Fruit fly (Drosophila melanogaster) whole organism, adult: Measurements from ENCODE around the gene Plc21C.

Source experiments
- CG11617 ChIP-seq: fragments of 200-800 bp; sonication (Bioruptor generic); optimal IDR thresholded peaks from 2 replicates; lab custom pipeline; 2017; ENCODE audit warnings: mild to moderate bottlenecking, missing biosample characterization, missing genetic modification reagents, missing genetic modification characterization
- CG12768 ChIP-seq: fragments of 200-800 bp; sonication (Bioruptor generic); optimal IDR thresholded peaks from 2 replicates; lab custom pipeline; 2017; ENCODE audit warnings: missing biosample characterization, missing genetic modification characterization, mild to moderate bottlenecking, moderate library complexity, missing genetic modification reagents
- CG14711 ChIP-seq: fragments of 200-800 bp; sonication (Bioruptor generic); optimal IDR thresholded peaks from 2 replicates; lab custom pipeline; 2018; ENCODE audit warnings: missing biosample characterization, mild to moderate bottlenecking, missing genetic modification characterization, moderate library complexity
- CG1620 ChIP-seq: fragments of 200-800 bp; sonication (Bioruptor generic); optimal IDR thresholded peaks from 2 replicates; lab custom pipeline; 2016; ENCODE audit warnings: missing biosample characterization, missing genetic modification characterization
- CG33017 ChIP-seq: fragments of 200-800 bp; sonication (Bioruptor generic); optimal IDR thresholded peaks from 2 replicates; lab custom pipeline; 2018; ENCODE audit warnings: missing biosample characterization, mild to moderate bottlenecking, missing genetic modification characterization, moderate library complexity
- CG5204 ChIP-seq: fragments of 200-800 bp; sonication (Bioruptor generic); optimal IDR thresholded peaks from 2 replicates; lab custom pipeline; 2016; ENCODE audit warnings: missing biosample characterization, missing genetic modification characterization
- CG7045 ChIP-seq: fragments of 200-800 bp; sonication (Bioruptor generic); optimal IDR thresholded peaks from 2 replicates; lab custom pipeline; 2017; ENCODE audit warnings: missing biosample characterization, mild to moderate bottlenecking, missing genetic modification characterization
- CG7101 ChIP-seq: fragments of 200-800 bp; sonication (Bioruptor generic); optimal IDR thresholded peaks from 2 replicates; lab custom pipeline; 2018; ENCODE audit warnings: missing biosample characterization, mild to moderate bottlenecking, missing genetic modification characterization, moderate library complexity
- Clk ChIP-seq: fragments of 200-800 bp; sonication (Bioruptor generic); optimal IDR thresholded peaks from 2 replicates; lab custom pipeline; 2017; ENCODE audit warnings: missing biosample characterization, missing genetic modification characterization
- Crg-1 ChIP-seq: fragments of 200-800 bp; sonication (Bioruptor generic); optimal IDR thresholded peaks from 2 replicates; lab custom pipeline; 2016; ENCODE audit warnings: missing biosample characterization, missing genetic modification characterization
- Hr96 ChIP-seq: fragments of 200-800 bp; sonication (Bioruptor generic); optimal IDR thresholded peaks from 2 replicates; lab custom pipeline; 2016; ENCODE audit warnings: missing biosample characterization, missing genetic modification characterization
- Mnt ChIP-seq: fragments of 200-800 bp; sonication (Bioruptor generic); optimal IDR thresholded peaks from 2 replicates; lab custom pipeline; 2016; ENCODE audit warnings: missing biosample characterization, mild to moderate bottlenecking, missing genetic modification characterization
- bab1 ChIP-seq: fragments of 200-800 bp; sonication (Bioruptor generic); optimal IDR thresholded peaks from 3 replicates; lab custom pipeline; 2019; ENCODE audit warnings: missing biosample characterization, mild to moderate bottlenecking, missing genetic modification characterization, moderate library complexity
- cic ChIP-seq: fragments of 200-800 bp; sonication (Bioruptor generic); optimal IDR thresholded peaks from 2 replicates; lab custom pipeline; 2017; ENCODE audit warnings: missing biosample characterization, mild to moderate bottlenecking, missing genetic modification characterization, moderate library complexity
- cnc ChIP-seq, 2 experiments: fragments of >200 bp; optimal IDR thresholded peaks; 2 replicates each; lab custom pipeline; 2017
- kay ChIP-seq: fragments of 200-800 bp; sonication (Bioruptor generic); peaks from one replicate; lab custom pipeline; 2016; ENCODE audit warnings: missing biosample characterization, missing genetic modification characterization, borderline replicate concordance
- ovo ChIP-seq: fragments of 200-800 bp; sonication (Bioruptor generic); optimal IDR thresholded peaks from 2 replicates; lab custom pipeline; 2016; ENCODE audit warnings: missing biosample characterization, missing genetic modification characterization
- tj ChIP-seq: fragments of 200-800 bp; sonication (Bioruptor generic); optimal IDR thresholded peaks from 3 replicates; lab custom pipeline; 2017; ENCODE audit warnings: missing biosample characterization, mild to moderate bottlenecking, missing genetic modification characterization, moderate library complexity
- toe ChIP-seq: fragments of 200-800 bp; sonication (Bioruptor generic); optimal IDR thresholded peaks from 2 replicates; lab custom pipeline; 2016; ENCODE audit warnings: missing biosample characterization, missing genetic modification characterization

Gene Plc21C

DNA sequence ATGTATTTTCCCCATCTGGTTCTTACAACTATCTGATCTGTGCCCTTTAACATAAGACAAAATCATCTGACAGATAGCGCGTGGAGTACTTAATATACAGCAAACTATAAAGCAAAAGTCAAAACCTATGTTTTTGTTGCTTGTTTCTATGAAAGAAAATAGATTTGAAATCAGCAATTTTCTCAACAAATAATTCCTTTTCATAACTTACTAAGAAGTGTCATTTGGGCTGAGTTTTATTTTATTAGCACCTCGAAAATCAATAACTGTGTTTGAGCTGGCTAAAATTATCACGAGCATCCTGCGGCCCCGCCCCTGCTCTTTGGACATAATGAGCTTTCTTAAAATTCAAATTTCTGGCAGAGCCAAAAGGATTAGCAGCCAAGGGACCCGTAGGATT is 26.5 kb downstream of the Plc21C start, which contains the start of gene CG31921:
TSS of gene CG31921 (minus strand) at position 101 of the 400 bp plus-strand sequence.
- no peak for TF ChIP-seq kay
- TF ChIP-seq CG14711 (tag; lab: Kevin White, UChicago), result no peak
- no peak for TF ChIP-seq cnc (optimal IDR thresholded peaks at IDR 0.05; lab: Kevin White, UChicago)
- TF ChIP-seq CG7045, result no peak
- TF ChIP-seq CG1620, result no peak
- no peak for TF ChIP-seq tj (GFP tag; lab: Kevin White, UChicago)

DNA sequence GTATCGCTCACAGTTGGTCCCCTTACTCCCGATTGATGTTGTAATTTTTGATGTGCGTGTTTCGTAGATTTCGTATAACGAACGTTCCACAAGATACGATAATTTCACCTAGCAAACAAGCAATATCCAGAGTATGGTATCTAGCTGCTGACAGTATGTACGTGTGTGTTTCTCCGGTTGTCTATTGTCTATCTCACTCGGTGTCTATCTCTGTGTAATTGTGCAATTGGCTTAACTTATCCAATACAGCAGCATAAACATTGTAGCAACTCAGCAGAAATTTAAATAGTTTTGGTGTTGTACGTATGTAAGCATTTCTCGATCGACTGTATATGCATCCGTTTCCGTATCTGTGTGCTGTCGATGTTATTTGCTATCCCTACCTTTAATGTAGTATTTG is 41.0 kb downstream of the Plc21C start:
- TF ChIP-seq Hr96 (GFP tag; lab: Kevin White, UChicago) (no peak), CG7101 (tag; lab: Kevin White, UChicago) (no peak), CG14711 (tag; lab: Kevin White, UChicago) (no peak), CG11617 (no peak), CG12768 (GFP tag; lab: Kevin White, UChicago) (no peak), Mnt (GFP tag; lab: Kevin White, UChicago) (no peak), Crg-1 (no peak), toe (GFP tag; lab: Kevin White, UChicago) (no peak), cic (GFP tag; lab: Kevin White, UChicago) (no peak), tj (GFP tag; lab: Kevin White, UChicago) (no peak), CG5204 (no peak), ovo (GFP tag; lab: Kevin White, UChicago) (no peak), CG1620 (no peak), kay (no peak), bab1 (GFP tag; lab: Kevin White, UChicago) (no peak), CG7045 (no peak), Clk (GFP tag; lab: Kevin White, UChicago) (no peak), CG33017 (tag; lab: Kevin White, UChicago) (no peak)

DNA sequence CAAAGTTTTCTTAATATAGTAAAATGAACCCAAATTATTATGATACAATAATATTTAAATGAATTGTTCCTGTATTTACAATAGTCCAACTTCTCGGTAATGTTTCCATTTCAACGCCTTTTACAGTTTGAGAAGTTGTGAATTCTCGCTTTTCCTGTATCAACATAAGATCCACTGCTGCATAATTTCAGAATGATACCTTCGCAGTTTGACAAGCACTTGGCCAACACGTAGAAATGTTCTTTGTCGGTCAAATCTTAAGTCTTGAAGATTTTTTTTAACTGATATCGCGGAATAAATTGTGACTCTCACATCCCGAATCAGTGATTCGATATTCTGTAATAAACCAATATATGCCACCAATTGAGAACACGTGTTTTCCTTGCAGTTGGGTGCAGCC is 41.9 kb downstream of the Plc21C start:
- TF ChIP-seq kay (peak; percentile 50), cic (GFP tag; lab: Kevin White, UChicago) (no peak)

DNA sequence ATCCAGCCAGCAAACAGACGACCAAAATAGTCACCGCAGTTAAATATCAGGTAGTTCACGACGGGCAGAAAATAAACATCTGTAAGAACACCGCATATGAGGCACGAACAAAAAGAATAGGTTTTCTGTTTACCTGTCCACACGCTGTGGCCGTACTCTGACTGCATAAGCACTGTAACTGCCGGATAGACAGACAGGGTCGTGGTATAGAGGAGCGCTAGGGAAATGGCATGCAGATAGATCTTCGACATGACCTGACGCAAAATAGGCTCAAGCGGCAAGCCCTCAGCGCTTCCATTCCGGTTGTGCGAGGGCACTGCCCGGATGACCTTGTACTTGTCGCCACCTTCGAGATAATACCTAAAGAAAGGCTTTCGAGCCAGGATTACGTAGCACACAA is 50.5 kb downstream of the Plc21C start:
- TF ChIP-seq cic (GFP tag; lab: Kevin White, UChicago) (no peak), CG33017 (tag; lab: Kevin White, UChicago) (no peak), CG12768 (GFP tag; lab: Kevin White, UChicago) (no peak), Clk (GFP tag; lab: Kevin White, UChicago) (no peak), Crg-1 (no peak)

DNA sequence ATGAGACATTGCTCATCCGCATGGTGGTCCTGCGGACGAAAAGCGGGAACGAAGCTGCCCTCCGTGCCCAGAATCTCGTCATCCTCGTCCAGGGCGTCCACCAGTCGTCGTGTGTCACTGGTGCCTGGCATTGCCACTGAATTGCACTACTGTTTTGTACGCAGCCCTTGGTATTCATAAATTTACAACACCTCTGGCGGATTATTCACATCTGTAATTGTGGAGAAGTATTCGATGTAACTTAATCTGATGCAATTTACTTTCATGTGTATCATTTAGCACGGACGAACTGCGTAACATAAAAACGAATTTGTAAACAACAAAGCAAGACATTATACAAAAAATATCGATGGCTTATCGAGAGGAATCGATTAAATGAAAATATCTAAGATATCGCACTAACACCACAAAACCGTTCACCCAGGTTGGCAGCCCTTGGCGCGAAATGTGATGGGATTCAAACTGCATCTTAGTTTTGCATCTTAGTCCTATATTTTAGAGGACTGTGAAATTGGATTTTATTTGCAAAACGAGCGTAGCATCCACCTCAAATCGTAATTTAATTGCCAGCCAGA is 51.9 kb downstream of the Plc21C start, which contains the start of gene Ent1:
TSS of gene Ent1 (minus strand) at position 319 of the 575 bp plus-strand sequence.
- peak; percentile 62 for TF ChIP-seq bab1 (GFP tag; lab: Kevin White, UChicago)
- TF ChIP-seq Mnt (GFP tag; lab: Kevin White, UChicago), result peak; percentile 14
- peak; percentile 8 for TF ChIP-seq kay
- no peak for TF ChIP-seq CG5204
- TF ChIP-seq CG7101 (tag; lab: Kevin White, UChicago), result no peak
- no peak for TF ChIP-seq CG1620
- no peak for TF ChIP-seq cnc (optimal IDR thresholded peaks at IDR 0.05; lab: Kevin White, UChicago)
- TF ChIP-seq CG12768 (GFP tag; lab: Kevin White, UChicago), result no peak
- TF ChIP-seq toe (GFP tag; lab: Kevin White, UChicago), result no peak
- TF ChIP-seq CG33017 (tag; lab: Kevin White, UChicago), result no peak

DNA sequence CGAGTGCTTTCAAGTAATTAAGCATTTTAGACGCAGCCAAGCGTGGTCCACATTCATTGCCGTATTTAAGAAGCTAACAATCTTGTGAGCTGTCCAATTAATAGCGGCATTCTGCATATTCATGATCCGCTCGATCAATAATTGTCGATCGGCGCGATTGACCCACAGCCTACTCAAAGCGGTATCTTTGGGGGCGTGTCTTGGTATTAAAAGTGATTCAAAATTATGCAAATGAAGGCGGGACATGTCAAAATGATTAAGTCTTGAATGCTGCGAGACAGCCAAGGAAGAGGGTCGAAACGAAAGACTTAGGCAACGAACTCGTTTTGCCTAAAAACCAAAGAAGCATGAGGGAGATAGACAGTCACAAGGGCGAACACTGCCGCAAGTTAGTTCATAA is 61.1 kb downstream of the Plc21C start:
- TF ChIP-seq Hr96 (GFP tag; lab: Kevin White, UChicago) (no peak), CG5204 (no peak), kay (no peak)

DNA sequence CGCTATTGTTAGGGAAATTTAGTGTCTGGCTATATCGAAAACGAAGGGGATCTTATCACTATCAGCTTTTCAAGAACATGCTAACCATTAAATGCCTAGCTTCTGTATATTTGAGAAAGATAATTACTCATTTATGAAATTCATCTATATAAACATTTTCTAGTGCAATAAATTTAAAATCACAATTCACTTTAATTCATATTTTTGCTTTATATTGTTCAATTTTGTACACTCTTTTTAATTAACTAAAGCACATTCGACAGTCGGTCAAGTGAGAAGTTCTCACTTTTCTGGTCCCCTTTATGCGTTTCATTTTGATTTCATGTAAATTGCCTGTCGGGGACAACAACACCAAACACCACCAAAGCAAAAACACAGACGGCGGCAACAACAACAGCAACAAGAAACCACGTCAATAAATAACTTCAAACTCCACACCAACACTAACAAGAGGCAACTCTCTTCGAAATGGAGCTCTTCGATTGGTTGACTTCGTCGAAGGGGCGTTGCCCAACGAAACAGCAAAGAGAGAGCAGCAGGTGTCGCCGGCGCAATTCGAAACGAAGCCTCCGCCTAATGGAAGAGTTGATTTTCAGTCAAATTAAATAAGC is 62.8 kb downstream of the Plc21C start:
- TF ChIP-seq Crg-1 (no peak), CG1620 (no peak), CG7045 (no peak), Hr96 (GFP tag; lab: Kevin White, UChicago) (no peak), ovo (GFP tag; lab: Kevin White, UChicago) (no peak), bab1 (GFP tag; lab: Kevin White, UChicago) (no peak), toe (GFP tag; lab: Kevin White, UChicago) (no peak), kay (no peak), CG14711 (tag; lab: Kevin White, UChicago) (no peak)

DNA sequence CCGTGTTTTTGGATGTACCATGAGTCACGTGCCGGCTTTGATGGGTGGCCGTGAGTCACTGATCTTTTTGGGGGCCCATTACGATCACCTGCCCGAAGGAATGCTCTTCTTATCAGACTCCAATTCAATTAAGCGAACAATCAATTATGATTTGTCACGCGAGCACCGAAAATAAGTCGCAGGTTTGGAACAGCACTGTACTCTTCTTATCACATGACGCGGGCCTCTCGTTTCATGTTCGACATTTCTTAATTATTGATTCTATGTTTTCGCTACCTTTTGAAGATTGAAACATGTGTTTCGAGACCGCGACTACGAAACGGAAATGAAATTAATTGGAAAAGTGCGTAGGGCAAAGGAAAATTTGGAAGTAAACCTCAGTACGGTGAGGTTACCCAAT is 64.1 kb downstream of the Plc21C start:
- no peak for TF ChIP-seq Crg-1
